Fruit fly (Drosophila melanogaster): ENCODE measurements around the gene Mur29B.

Gene Mur29B

DNA sequence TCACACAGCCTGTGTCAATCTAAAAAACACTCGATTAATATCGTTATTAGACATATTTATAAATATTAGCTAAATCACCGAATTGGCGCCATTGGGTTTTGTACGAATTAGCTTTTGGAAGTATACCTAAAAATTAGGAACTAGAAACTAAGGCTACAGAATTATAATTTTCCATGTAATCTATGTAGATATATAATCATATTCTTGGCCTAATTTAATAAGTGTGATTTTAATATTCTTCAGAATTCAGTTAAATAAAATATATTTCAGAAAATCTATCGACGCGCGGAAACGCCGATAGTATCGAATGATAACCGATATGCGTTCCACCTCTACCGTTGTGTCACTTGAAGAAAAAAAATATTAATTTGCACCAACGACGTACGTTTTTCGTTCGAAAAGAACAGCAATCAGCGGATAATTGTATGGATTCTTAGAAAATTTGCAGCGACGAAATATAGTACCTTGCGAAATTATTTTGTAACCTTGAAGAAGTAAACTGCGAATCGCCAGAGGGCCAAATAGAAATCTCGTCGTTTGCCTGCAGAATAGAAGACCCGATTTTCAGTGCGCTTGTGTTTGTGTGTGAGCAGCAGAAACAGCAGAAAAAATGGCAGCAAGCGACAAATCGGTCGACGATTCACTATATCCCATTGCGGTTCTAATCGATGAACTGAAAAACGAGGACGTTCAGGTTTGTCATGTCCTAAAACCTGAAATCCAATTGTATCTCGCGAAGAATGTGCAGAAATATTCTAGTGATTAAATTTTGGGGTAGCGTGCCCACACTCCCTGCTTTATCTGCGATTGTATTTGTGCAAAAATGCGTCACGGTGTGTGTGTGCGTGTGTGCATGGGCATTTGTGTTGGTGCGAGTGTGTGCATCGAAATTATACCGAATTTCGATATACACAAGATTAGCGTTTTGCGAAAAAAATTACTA lies 14.0 kb downstream of the Mur29B start, which contains the start of gene Pp2A-29B (continued):
- TF ChIP-seq CG14710 (tag; optimal IDR thresholded peaks at IDR 0.05) (peak; percentile 83), seq (GFP tag; IDR thresholded peaks at IDR 0.05) (no peak), CG7357 (GFP tag; IDR thresholded peaks at IDR 0.05) (no peak), Dip2 (GFP tag; IDR thresholded peaks at IDR 0.05) (no peak), CG8478 (optimal IDR thresholded peaks at IDR 0.05) (peak; percentile 84), Sox100B (GFP tag; optimal IDR thresholded peaks at IDR 0.05) (peak; percentile 21), CG34376 (GFP tag; optimal IDR thresholded peaks at IDR 0.05) (peak; percentile 21), E2f1 (GFP tag; IDR thresholded peaks at IDR 0.05) (0 out of 2 replicates have a peak, but pooled peaks have one; percentile 23), CkIIα-i1 (GFP tag; IDR thresholded peaks at IDR 0.05) (no peak), CG11504 (tag; optimal IDR thresholded peaks at IDR 0.05) (peak; percentile 56), CG10543 (GFP tag; optimal IDR thresholded peaks at IDR 0.05) (peak; percentile 52), scrt (GFP tag; optimal IDR thresholded peaks at IDR 0.05) (peak; percentile 22), lola (GFP tag; optimal IDR thresholded peaks at IDR 0.05) (peak in 1 of 3 experiments; percentile 32), NfI (GFP tag; optimal IDR thresholded peaks at IDR 0.05) (peak; percentile 15), CG31441 (GFP tag; IDR thresholded peaks at IDR 0.05) (peak; percentile 73; the same call in 1 of the 2 replicates), Dbx (GFP tag; IDR thresholded peaks at IDR 0.05) (peak; percentile 69), Dp (GFP tag; optimal IDR thresholded peaks at IDR 0.05) (peak; percentile 80), CG15269 (tag; optimal IDR thresholded peaks at IDR 0.05) (peak; percentile 9), mam (GFP tag; optimal IDR thresholded peaks at IDR 0.05) (peak; percentile 25), ro (GFP tag; IDR thresholded peaks at IDR 0.05) (no peak), nerfin-1 (tag; optimal IDR thresholded peaks at IDR 0.05) (peak; percentile 100), tna (GFP tag; IDR thresholded peaks at IDR 0.05; ENCODE audit: partially characterized antibody) (peak; percentile 95), Meics (GFP tag; optimal IDR thresholded peaks at IDR 0.05) (no peak), Bgb (GFP tag; IDR thresholded peaks at IDR 0.05; ENCODE audit: partially characterized antibody) (peak; percentile 97), CG17829 (tag; optimal IDR thresholded peaks at IDR 0.05) (peak; percentile 53), sug (tag; optimal IDR thresholded peaks at IDR 0.05) (peak; percentile 59), slou (GFP tag; optimal IDR thresholded peaks at IDR 0.05) (peak; percentile 59), CG13296 (GFP tag; optimal IDR thresholded peaks at IDR 0.05) (no peak), B-H2 (GFP tag; optimal IDR thresholded peaks at IDR 0.05) (peak; percentile 57), CG4617 (GFP tag; optimal IDR thresholded peaks at IDR 0.05; ENCODE audit: borderline replicate concordance) (peak; percentile 69), CG13775 (GFP tag; optimal IDR thresholded peaks at IDR 0.05) (peak; percentile 40), CG8924 (tag; optimal IDR thresholded peaks at IDR 0.05) (peak; percentile 42), danr (GFP tag; IDR thresholded peaks at IDR 0.05) (no peak), CG17186 (GFP tag; optimal IDR thresholded peaks at IDR 0.05) (peak; percentile 74), Oaz (GFP tag; IDR thresholded peaks at IDR 0.05) (no peak), CG11456 (GFP tag; IDR thresholded peaks at IDR 0.05) (no peak), crc (GFP tag; optimal IDR thresholded peaks at IDR 0.05) (no peak), Hmr (GFP tag; optimal IDR thresholded peaks at IDR 0.05) (peak; percentile 4), Optix (GFP tag; IDR thresholded peaks at IDR 0.05) (no peak), chm (GFP tag; IDR thresholded peaks at IDR 0.05) (no peak), CG15073 (GFP tag; optimal IDR thresholded peaks at IDR 0.05) (no peak), zen2 (GFP tag; IDR thresholded peaks at IDR 0.05; ENCODE audit: partially characterized antibody) (peak; percentile 98), CG12391 (tag; optimal IDR thresholded peaks at IDR 0.05) (peak; percentile 54)
